Fruit fly (Drosophila melanogaster) whole organism, prepupa: ENCODE results near the gene CG11369.

Experiments used
- Blimp-1 ChIP-seq: fragments of 200-800 bp; sonication (Bioruptor generic); optimal IDR thresholded peaks from 3 replicates; lab custom pipeline; 2017; ENCODE audit warnings: missing biosample characterization, missing genetic modification characterization, mild to moderate bottlenecking, moderate library complexity, missing genetic modification reagents
- CG10631 ChIP-seq: fragments of 200-800 bp; sonication (Bioruptor generic); optimal IDR thresholded peaks from 2 replicates; lab custom pipeline; 2016; ENCODE audit warnings: missing biosample characterization, missing genetic modification characterization
- CG11294 ChIP-seq: fragments of 200-800 bp; sonication (Bioruptor generic); IDR thresholded peaks from 2 replicates; pipeline ENCODE4 v1.3.6; 2022; ENCODE audit warnings: missing biosample characterization, missing genetic modification characterization
- CG11762 ChIP-seq: fragments of 200-800 bp; sonication (Bioruptor generic); optimal IDR thresholded peaks from 3 replicates; lab custom pipeline; 2016; ENCODE audit warnings: missing biosample characterization, missing genetic modification characterization; ENCODE audit not compliant: insufficient read depth
- CG11902 ChIP-seq: fragments of 200-800 bp; sonication (Bioruptor generic); optimal IDR thresholded peaks from 3 replicates; lab custom pipeline; 2016; ENCODE audit warnings: missing biosample characterization, missing genetic modification characterization
- CG15336 ChIP-seq: fragments of 200-800 bp; sonication (Bioruptor generic); IDR thresholded peaks from 2 replicates; pipeline ENCODE4 v1.3.6; 2022; ENCODE audit warnings: missing biosample characterization, missing genetic modification characterization
- CG1621 ChIP-seq: fragments of 200-800 bp; sonication (Bioruptor generic); optimal IDR thresholded peaks from 3 replicates; lab custom pipeline; 2018; ENCODE audit warnings: missing biosample characterization, mild to moderate bottlenecking, missing genetic modification characterization
- CG16779 ChIP-seq: fragments of 200-800 bp; sonication (Bioruptor generic); optimal IDR thresholded peaks from 3 replicates; lab custom pipeline; 2017; ENCODE audit warnings: missing biosample characterization, mild to moderate bottlenecking, missing genetic modification characterization
- CG31627 ChIP-seq: fragments of 200-800 bp; sonication (Bioruptor generic); optimal IDR thresholded peaks from 3 replicates; lab custom pipeline; 2016; ENCODE audit warnings: missing biosample characterization, missing genetic modification characterization
- CG32006 ChIP-seq: fragments of 200-800 bp; sonication (Bioruptor generic); optimal IDR thresholded peaks from 3 replicates; lab custom pipeline; 2017; ENCODE audit warnings: missing biosample characterization, mild to moderate bottlenecking, missing genetic modification characterization
- CG34406 ChIP-seq: fragments of 200-800 bp; sonication (Bioruptor generic); optimal IDR thresholded peaks from 3 replicates; lab custom pipeline; 2016; ENCODE audit warnings: missing biosample characterization, missing genetic modification characterization
- CG4318 ChIP-seq: fragments of 200-800 bp; sonication (Bioruptor generic); optimal IDR thresholded peaks from 3 replicates; lab custom pipeline; 2017; ENCODE audit warnings: missing biosample characterization, mild to moderate bottlenecking, missing genetic modification characterization
- CG6163 ChIP-seq: fragments of 200-800 bp; sonication (Bioruptor generic); IDR thresholded peaks from 3 replicates; pipeline ENCODE4 v1.3.6; 2022; ENCODE audit warnings: missing biosample characterization, missing genetic modification characterization
- CG6276 ChIP-seq: fragments of 200-800 bp; sonication (Bioruptor generic); optimal IDR thresholded peaks from 2 replicates; lab custom pipeline; 2017; ENCODE audit warnings: missing biosample characterization, mild to moderate bottlenecking, missing genetic modification characterization
- CG6792 ChIP-seq: fragments of 200-800 bp; sonication (Bioruptor generic); optimal IDR thresholded peaks from 3 replicates; lab custom pipeline; 2016; ENCODE audit warnings: missing biosample characterization, missing genetic modification characterization
- CG6808 ChIP-seq: fragments of 200-800 bp; sonication (Bioruptor generic); optimal IDR thresholded peaks from 3 replicates; lab custom pipeline; 2017; ENCODE audit warnings: missing biosample characterization, missing genetic modification characterization, mild to moderate bottlenecking, moderate library complexity, missing genetic modification reagents
- CG7368 ChIP-seq: fragments of 200-800 bp; sonication (Bioruptor generic); optimal IDR thresholded peaks from 3 replicates; lab custom pipeline; 2016; ENCODE audit warnings: missing biosample characterization, missing genetic modification characterization
- CG8119 ChIP-seq: fragments of 200-800 bp; sonication (Bioruptor generic); IDR thresholded peaks from 3 replicates; pipeline ENCODE4 v1.3.6; 2022; ENCODE audit warnings: missing biosample characterization, missing genetic modification characterization
- CG8632 ChIP-seq: fragments of 200-800 bp; sonication (Bioruptor generic); optimal IDR thresholded peaks from 3 replicates; lab custom pipeline; 2016; ENCODE audit warnings: missing biosample characterization, missing genetic modification characterization
- CG9139 ChIP-seq: fragments of 200-800 bp; sonication (Bioruptor generic); optimal IDR thresholded peaks from 3 replicates; lab custom pipeline; 2017; ENCODE audit warnings: missing biosample characterization, mild to moderate bottlenecking, missing genetic modification characterization
- Eip75B ChIP-seq: fragments of 200-800 bp; sonication (Bioruptor generic); optimal IDR thresholded peaks from 3 replicates; lab custom pipeline; 2016; ENCODE audit warnings: missing biosample characterization, missing genetic modification characterization
- Eip78C ChIP-seq: fragments of 200-800 bp; sonication (Bioruptor generic); peaks from one replicate; lab custom pipeline; 2016; ENCODE audit warnings: missing biosample characterization, missing genetic modification characterization
- Ets21C ChIP-seq: fragments of 200-800 bp; sonication (Bioruptor generic); optimal IDR thresholded peaks from 3 replicates; lab custom pipeline; 2016; ENCODE audit warnings: missing biosample characterization, missing genetic modification characterization
- Ets96B ChIP-seq: fragments of 200-800 bp; optimal IDR thresholded peaks from 2 replicates; lab custom pipeline; 2019; ENCODE audit warnings: missing biosample characterization, mild to moderate bottlenecking, missing genetic modification characterization, moderate library complexity
- Hr38 ChIP-seq: sonication (Bioruptor generic); optimal IDR thresholded peaks from 2 replicates; lab custom pipeline; 2016; ENCODE audit warnings: missing biosample characterization, missing genetic modification characterization
- Hr39 ChIP-seq: fragments of 200-800 bp; sonication (Bioruptor generic); optimal IDR thresholded peaks from 2 replicates; lab custom pipeline; 2016; ENCODE audit warnings: missing biosample characterization, missing genetic modification characterization
- Hr4 ChIP-seq: fragments of 200-800 bp; sonication (Bioruptor generic); optimal IDR thresholded peaks from 3 replicates; lab custom pipeline; 2016; ENCODE audit warnings: missing biosample characterization, missing genetic modification characterization
- Lpt ChIP-seq: fragments of 200-800 bp; sonication (Bioruptor generic); optimal IDR thresholded peaks from 3 replicates; lab custom pipeline; 2016; ENCODE audit warnings: missing biosample characterization, missing genetic modification characterization
- OdsH ChIP-seq: fragments of 200-800 bp; sonication (Bioruptor generic); optimal IDR thresholded peaks from 3 replicates; lab custom pipeline; 2016; ENCODE audit warnings: missing biosample characterization, missing genetic modification characterization
- Smox ChIP-seq: fragments of 200-800 bp; sonication (Bioruptor generic); optimal IDR thresholded peaks from 3 replicates; lab custom pipeline; 2016; ENCODE audit warnings: missing biosample characterization, missing genetic modification characterization
- Sox102F ChIP-seq: fragments of 200-800 bp; sonication (Bioruptor generic); optimal IDR thresholded peaks from 2 replicates; lab custom pipeline; 2016; ENCODE audit warnings: missing biosample characterization, mild to moderate bottlenecking, missing genetic modification characterization
- Sox14 ChIP-seq: fragments of 200-800 bp; sonication (Bioruptor generic); optimal IDR thresholded peaks from 3 replicates; lab custom pipeline; 2016; ENCODE audit warnings: missing biosample characterization, missing genetic modification characterization
- Sox15 ChIP-seq: fragments of 200-800 bp; sonication (Bioruptor generic); optimal IDR thresholded peaks from 3 replicates; lab custom pipeline; 2016; ENCODE audit warnings: missing biosample characterization, missing genetic modification characterization
- cyc ChIP-seq: fragments of 200-800 bp; sonication (Bioruptor generic); optimal IDR thresholded peaks from 3 replicates; lab custom pipeline; 2016; ENCODE audit warnings: missing biosample characterization, missing genetic modification characterization
- dac ChIP-seq: fragments of 200-800 bp; sonication (Bioruptor generic); optimal IDR thresholded peaks from 2 replicates; lab custom pipeline; 2017; ENCODE audit warnings: missing biosample characterization, mild to moderate bottlenecking, missing genetic modification characterization
- dsx ChIP-seq: fragments of 200-800 bp; optimal IDR thresholded peaks from 3 replicates; lab custom pipeline; 2019; ENCODE audit warnings: missing biosample characterization, mild to moderate bottlenecking, missing genetic modification characterization, moderate library complexity; ENCODE audit not compliant: poor library complexity, severe bottlenecking
- eg ChIP-seq: fragments of 200-800 bp; sonication (Bioruptor generic); IDR thresholded peaks from 3 replicates; pipeline ENCODE4 v1.3.6; 2022; ENCODE audit warnings: missing biosample characterization, missing genetic modification characterization
- esn ChIP-seq: fragments of 200-800 bp; sonication (Bioruptor generic); optimal IDR thresholded peaks from 2 replicates; lab custom pipeline; 2016; ENCODE audit warnings: missing biosample characterization, mild to moderate bottlenecking, missing genetic modification characterization, moderate library complexity
- fkh ChIP-seq: fragments of 200-800 bp; sonication (Bioruptor generic); optimal IDR thresholded peaks from 3 replicates; lab custom pipeline; 2017; ENCODE audit warnings: missing biosample characterization, mild to moderate bottlenecking, missing genetic modification characterization, moderate library complexity
- lz ChIP-seq: fragments of 200-800 bp; sonication (Bioruptor generic); optimal IDR thresholded peaks from 3 replicates; lab custom pipeline; 2016; ENCODE audit warnings: missing biosample characterization, missing genetic modification characterization
- pdm3 ChIP-seq: fragments of 200-800 bp; sonication (Bioruptor generic); optimal IDR thresholded peaks from 3 replicates; lab custom pipeline; 2016; ENCODE audit warnings: missing biosample characterization, missing genetic modification characterization
- salr ChIP-seq, 2 experiments: fragments of 200-800 bp; sonication (Bioruptor generic); optimal IDR thresholded peaks; 3 replicates each; lab custom pipeline; 2016 to 2018; ENCODE audit warnings: missing biosample characterization in 2 of 2, missing genetic modification characterization in 2 of 2, mild to moderate bottlenecking in 1 of 2
- spab ChIP-seq: fragments of 200-800 bp; sonication (Bioruptor generic); optimal IDR thresholded peaks from 2 replicates; lab custom pipeline; 2017; ENCODE audit warnings: missing biosample characterization, mild to moderate bottlenecking, missing genetic modification characterization, missing genetic modification reagents
- ss ChIP-seq, 2 experiments: fragments of 200-800 bp; sonication (Bioruptor generic); optimal IDR thresholded peaks; 2 replicates in 1 of 2; 3 replicates in 1 of 2; lab custom pipeline; 2017 to 2018; ENCODE audit warnings: mild to moderate bottlenecking in 2 of 2, missing biosample characterization in 2 of 2, missing genetic modification characterization in 2 of 2, moderate library complexity in 1 of 2
- svp ChIP-seq: fragments of 200-800 bp; sonication (Bioruptor generic); peaks from one replicate; lab custom pipeline; 2016; ENCODE audit warnings: missing biosample characterization, missing genetic modification characterization
- topi ChIP-seq: fragments of 200-800 bp; sonication (Bioruptor generic); optimal IDR thresholded peaks from 3 replicates; lab custom pipeline; 2016; ENCODE audit warnings: missing biosample characterization, missing genetic modification characterization

CG11369 gene

dm6 chrX:7573990-7574389 is at the start of gene CG11369:
CG11369 (plus strand) TSS chrX:7574290.
- TF ChIP-seq salr (GFP tag; optimal IDR thresholded peaks at IDR 0.05; lab: Kevin White, UChicago): no peak
- no peak for TF ChIP-seq CG15336
- no peak for TF ChIP-seq svp
- no peak for TF ChIP-seq OdsH (GFP tag; lab: Kevin White, UChicago)
- TF ChIP-seq pdm3: no peak
- no peak for TF ChIP-seq CG6808
- TF ChIP-seq CG16779: no peak
- no peak for TF ChIP-seq Sox15 (GFP tag; lab: Kevin White, UChicago)
- TF ChIP-seq lz (GFP tag; lab: Kevin White, UChicago): no peak
- TF ChIP-seq eg: no peak
- no peak for TF ChIP-seq dsx (GFP tag; lab: Kevin White, UChicago)
- no peak for TF ChIP-seq CG6276 (GFP tag; lab: Kevin White, UChicago)
- TF ChIP-seq Sox102F (GFP tag; lab: Kevin White, UChicago): no peak
- TF ChIP-seq Hr38 (GFP tag; lab: Kevin White, UChicago): no peak

- TF ChIP-seq spab (GFP tag; lab: Kevin White, UChicago) (peak; percentile 37), Hr38 (GFP tag; lab: Kevin White, UChicago) (no peak), CG10631 (peak; percentile 63), dac (GFP tag; lab: Kevin White, UChicago) (peak; percentile 5), CG31627 (peak; percentile 61), CG1621 (peak; percentile 45), CG8119 (GFP tag; lab: Robert Waterston, UW) (peak; percentile 47; the same call in 1 of the 3 replicates), Sox14 (GFP tag; lab: Kevin White, UChicago) (peak; percentile 52), CG9139 (no peak), Sox15 (GFP tag; lab: Kevin White, UChicago) (peak; percentile 9), Hr4 (GFP tag; lab: Kevin White, UChicago) (peak; percentile 60), Smox (peak; percentile 72), OdsH (GFP tag; lab: Kevin White, UChicago) (peak; percentile 64), ss (GFP tag; optimal IDR thresholded peaks at IDR 0.05; lab: Kevin White, UChicago) (peak; percentile 9 to 63), CG6163 (GFP tag; lab: Robert Waterston, UW) (peak; percentile 78), CG6808 (peak; percentile 32), svp (peak; percentile 87), CG11294 (GFP tag; lab: Robert Waterston, UW) (no peak), fkh (no peak), Ets96B (tag; lab: Kevin White, UChicago) (peak; percentile 61), Sox102F (GFP tag; lab: Kevin White, UChicago) (peak; percentile 79), pdm3 (peak; percentile 60), CG4318 (GFP tag; lab: Kevin White, UChicago) (no peak), CG7368 (GFP tag; lab: Kevin White, UChicago) (peak; percentile 45), Eip78C (GFP tag; lab: Kevin White, UChicago) (peak; percentile 96), Ets21C (GFP tag; lab: Kevin White, UChicago) (peak; percentile 61), esn (GFP tag; lab: Kevin White, UChicago) (peak; percentile 82), CG11762 (GFP tag; lab: Kevin White, UChicago) (peak; percentile 52), CG11902 (GFP tag; lab: Kevin White, UChicago) (peak; percentile 29), lz (GFP tag; lab: Kevin White, UChicago) (peak; percentile 78), CG16779 (peak; percentile 0), CG34406 (GFP tag; lab: Kevin White, UChicago) (peak; percentile 66), CG8632 (GFP tag; lab: Kevin White, UChicago) (peak; percentile 67), salr (GFP tag; optimal IDR thresholded peaks at IDR 0.05; lab: Kevin White, UChicago) (peak in 1 of 2 experiments; percentile 11), topi (peak; percentile 76), dsx (GFP tag; lab: Kevin White, UChicago) (peak; percentile 56), cyc (GFP tag; lab: Kevin White, UChicago) (peak; percentile 53), Eip75B (peak; percentile 73), CG6792 (GFP tag; lab: Kevin White, UChicago) (peak; percentile 83), eg (0 out of 3 replicates have a peak, but pooled peaks have one; percentile 41), CG32006 (peak; percentile 62), CG6276 (GFP tag; lab: Kevin White, UChicago) (peak; percentile 32), CG15336 (peak; percentile 71), Lpt (GFP tag; lab: Kevin White, UChicago) (peak; percentile 6), Blimp-1 (GFP tag; lab: Kevin White, UChicago) (no peak), Hr39 (GFP tag; lab: Kevin White, UChicago) (peak; percentile 62)
Measured at dm6 chrX:7526099-7526718, 47.9 kb upstream of the CG11369 start.
